Worm (Caenorhabditis elegans): ENCODE data around the gene ceh-75.

The ceh-75 gene

ce11 chrV:9970119-9970518 lies 49.0 kb downstream of the ceh-75 start:
- no peak for TF ChIP-seq pag-3 (tag; optimal IDR thresholded peaks at IDR 0.05; ENCODE audit: borderline replicate concordance, insufficient read depth)
- TF ChIP-seq lsy-2 (tag; optimal IDR thresholded peaks at IDR 0.05) = peak; percentile 49 to 52
- TF ChIP-seq elt-3 (tag; optimal IDR thresholded peaks at IDR 0.05) = no peak
- TF ChIP-seq sptf-1 (tag; optimal IDR thresholded peaks at IDR 0.05) = no peak
- peak; percentile 52 for TF ChIP-seq lir-3 (tag; optimal IDR thresholded peaks at IDR 0.05; ENCODE audit: poor library complexity)
- no peak for TF ChIP-seq nhr-76 (tag; optimal IDR thresholded peaks at IDR 0.05)
- TF ChIP-seq alr-1 (tag; optimal IDR thresholded peaks at IDR 0.05; ENCODE audit: borderline replicate concordance) = no peak
- TF ChIP-seq swsn-7 (tag; optimal IDR thresholded peaks at IDR 0.05) = peak; percentile 72
- TF ChIP-seq fos-1 (tag; optimal IDR thresholded peaks at IDR 0.05) = peak; percentile 15
- no peak for TF ChIP-seq aly-2 (tag; optimal IDR thresholded peaks at IDR 0.05)
- peak; percentile 24 for TF ChIP-seq ceh-63 (GFP tag; optimal IDR thresholded peaks at IDR 0.05)
- peak; percentile 48 for TF ChIP-seq fkh-8 (tag; optimal IDR thresholded peaks at IDR 0.05)
- no peak for TF ChIP-seq ets-5 (GFP tag; IDR thresholded peaks at IDR 0.05)
- no peak for TF ChIP-seq nhr-12 (tag; optimal IDR thresholded peaks at IDR 0.05)
- TF ChIP-seq nhr-71 (tag; optimal IDR thresholded peaks at IDR 0.05) = peak; percentile 75
- no peak for TF ChIP-seq ama-1 (optimal IDR thresholded peaks at IDR 0.05)
- TF ChIP-seq fkh-10 (GFP tag; optimal IDR thresholded peaks at IDR 0.05) = no peak
- peak; percentile 72 for TF ChIP-seq mep-1 (tag; optimal IDR thresholded peaks at IDR 0.05)
- no peak for TF ChIP-seq nhr-237 (tag; optimal IDR thresholded peaks at IDR 0.05)
- TF ChIP-seq fkh-4 (tag; optimal IDR thresholded peaks at IDR 0.05; ENCODE audit: borderline replicate concordance) = no peak
- no peak for TF ChIP-seq Y116A8C.19 (tag; optimal IDR thresholded peaks at IDR 0.05; ENCODE audit: borderline replicate concordance)
- TF ChIP-seq nhr-19 (GFP tag; conservative IDR thresholded peaks at IDR 0.05) = peak; percentile 64
- peak; percentile 76 for TF ChIP-seq rnt-1 (tag; optimal IDR thresholded peaks at IDR 0.05)
- no peak for TF ChIP-seq zip-4 (GFP tag; optimal IDR thresholded peaks at IDR 0.05)
- TF ChIP-seq nhr-84 (tag; optimal IDR thresholded peaks at IDR 0.05) = no peak
- no peak for TF ChIP-seq efl-3 (GFP tag; optimal IDR thresholded peaks at IDR 0.05)
- TF ChIP-seq nhr-77 (tag; optimal IDR thresholded peaks at IDR 0.05) = peak; percentile 65
- TF ChIP-seq efl-1 (optimal IDR thresholded peaks at IDR 0.05) = peak; percentile 36 to 59
- TF ChIP-seq efl-1 (GFP tag; optimal IDR thresholded peaks at IDR 0.05 in 1 of 2) = peak; percentile 42 to 96
- TF ChIP-seq unc-130 (tag; optimal IDR thresholded peaks at IDR 0.05) = peak; percentile 77
- peak; percentile 47 for TF ChIP-seq nhr-90 (tag; optimal IDR thresholded peaks at IDR 0.05; ENCODE audit: poor library complexity)
- peak; percentile 72 for TF ChIP-seq nhr-20 (tag; optimal IDR thresholded peaks at IDR 0.05)
- TF ChIP-seq sup-37 (GFP tag; optimal IDR thresholded peaks at IDR 0.05) = no peak
- TF ChIP-seq lin-39 (tag; optimal IDR thresholded peaks at IDR 0.05) = no peak
- TF ChIP-seq hlh-4 (tag; optimal IDR thresholded peaks at IDR 0.05) = no peak
- no peak for TF ChIP-seq unc-98 (GFP tag; IDR thresholded peaks at IDR 0.05)
- peak; percentile 31; the same call in 1 of the 2 replicates for TF ChIP-seq grh-1 (GFP tag; IDR thresholded peaks at IDR 0.05)
- no peak for TF ChIP-seq blmp-1 (tag; optimal IDR thresholded peaks at IDR 0.05)
- TF ChIP-seq unc-30 (tag; optimal IDR thresholded peaks at IDR 0.05) = no peak
- TF ChIP-seq snu-23 (GFP tag; optimal IDR thresholded peaks at IDR 0.05) = peak; percentile 81
- no peak for TF ChIP-seq tlp-1 (tag; optimal IDR thresholded peaks at IDR 0.05)
- TF ChIP-seq xbp-1 (tag; optimal IDR thresholded peaks at IDR 0.05) = peak; percentile 54
- TF ChIP-seq ztf-11 (tag; optimal IDR thresholded peaks at IDR 0.05) = no peak
- TF ChIP-seq skn-1 (tag; optimal IDR thresholded peaks at IDR 0.05) = peak; percentile 76
- no peak for TF ChIP-seq elt-2 (tag; optimal IDR thresholded peaks at IDR 0.05)
- TF ChIP-seq sox-4 (tag; optimal IDR thresholded peaks at IDR 0.05) = no peak
- no peak for TF ChIP-seq egl-27 (tag; optimal IDR thresholded peaks at IDR 0.05)
- TF ChIP-seq unc-86 (tag; optimal IDR thresholded peaks at IDR 0.05) = peak; percentile 55
- TF ChIP-seq vab-15 (tag; optimal IDR thresholded peaks at IDR 0.05) = no peak
- TF ChIP-seq nhr-85 (tag) = no peak
- peak; percentile 47 for TF ChIP-seq pax-3 (tag; optimal IDR thresholded peaks at IDR 0.05)
- peak; percentile 30 for TF ChIP-seq F16B12.6 (tag; optimal IDR thresholded peaks at IDR 0.05)
- peak; percentile 54 for TF ChIP-seq C16A3.4 (tag; optimal IDR thresholded peaks at IDR 0.05)
- TF ChIP-seq ceh-90 (tag; optimal IDR thresholded peaks at IDR 0.05) = no peak

Data from whole organism, L1 larva.